Fruit fly (Drosophila melanogaster) whole organism, embryonic: Measurements from ENCODE around the gene Cad89D.

Experiments used
- Atf-2 ChIP-seq: fragments of 200-800 bp; sonication (Bioruptor generic); optimal IDR thresholded peaks from 2 replicates; lab custom pipeline; 2016; ENCODE audit warnings: missing biosample characterization, missing genetic modification characterization
- CG10979 ChIP-seq: fragments of 200-800 bp; sonication (Bioruptor generic); optimal IDR thresholded peaks from 2 replicates; lab custom pipeline; 2018; ENCODE audit warnings: missing biosample characterization, mild to moderate bottlenecking, missing genetic modification characterization, moderate library complexity
- CG14014 ChIP-seq: fragments of 200-800 bp; sonication (Bioruptor generic); IDR thresholded peaks from 2 replicates; pipeline ENCODE4 v1.3.6; 2022; ENCODE audit warnings: missing biosample characterization, missing genetic modification characterization
- CG14965 ChIP-seq: fragments of 200-800 bp; sonication (Bioruptor generic); optimal IDR thresholded peaks from 2 replicates; lab custom pipeline; 2016; ENCODE audit warnings: missing biosample characterization, missing genetic modification characterization, borderline replicate concordance
- CG17361 ChIP-seq: fragments of 200-800 bp; sonication (Bioruptor generic); IDR thresholded peaks from 3 replicates; pipeline ENCODE4 v1.3.6; 2022; ENCODE audit warnings: missing biosample characterization, missing genetic modification characterization
- CG17568 ChIP-seq: fragments of 200-800 bp; sonication (Bioruptor generic); optimal IDR thresholded peaks from 2 replicates; lab custom pipeline; 2018; ENCODE audit warnings: missing biosample characterization, mild to moderate bottlenecking, missing genetic modification characterization, moderate library complexity
- CG1832 ChIP-seq: fragments of 200-800 bp; sonication (Bioruptor generic); optimal IDR thresholded peaks from 2 replicates; lab custom pipeline; 2017; ENCODE audit warnings: missing biosample characterization, mild to moderate bottlenecking, missing genetic modification characterization, inconsistent platforms
- CG2199 ChIP-seq: fragments of 200-800 bp; sonication (Bioruptor generic); IDR thresholded peaks from 3 replicates; pipeline ENCODE4 v1.3.6; 2022; ENCODE audit warnings: missing biosample characterization, missing genetic modification characterization
- CG2712 ChIP-seq: fragments of 200-800 bp; optimal IDR thresholded peaks from 3 replicates; lab custom pipeline; 2019; ENCODE audit warnings: missing biosample characterization, mild to moderate bottlenecking, missing genetic modification characterization, moderate library complexity
- CG2889 ChIP-seq: fragments of 200-800 bp; sonication (Bioruptor generic); IDR thresholded peaks from 3 replicates; pipeline ENCODE4 v1.3.6; 2022; ENCODE audit warnings: missing biosample characterization, missing genetic modification characterization
- CG32767 ChIP-seq: fragments of 200-800 bp; sonication (Bioruptor generic); IDR thresholded peaks from 2 replicates; pipeline ENCODE4 v1.3.6; 2022; ENCODE audit warnings: missing biosample characterization, missing genetic modification characterization
- CG4707 ChIP-seq: fragments of 200-800 bp; sonication (Bioruptor generic); optimal IDR thresholded peaks from 2 replicates; lab custom pipeline; 2018; ENCODE audit warnings: missing biosample characterization, mild to moderate bottlenecking, missing genetic modification characterization, moderate library complexity
- CG6765 ChIP-seq: fragments of 200-800 bp; sonication (Bioruptor generic); optimal IDR thresholded peaks from 3 replicates; lab custom pipeline; 2017; ENCODE audit warnings: missing biosample characterization, mild to moderate bottlenecking, missing genetic modification characterization
- CG6791 ChIP-seq: fragments of 200-800 bp; sonication (Bioruptor generic); IDR thresholded peaks from 3 replicates; pipeline ENCODE4 v1.3.6; 2022; ENCODE audit warnings: missing biosample characterization, missing genetic modification characterization; ENCODE audit not compliant: partially characterized antibody
- CG7556 ChIP-seq: fragments of 200-800 bp; sonication (Bioruptor generic); optimal IDR thresholded peaks from 2 replicates; lab custom pipeline; 2017; ENCODE audit warnings: missing biosample characterization, mild to moderate bottlenecking, missing genetic modification characterization
- CG7963 ChIP-seq: fragments of 200-800 bp; sonication (Bioruptor generic); IDR thresholded peaks from 3 replicates; pipeline ENCODE4 v1.3.6; 2022; ENCODE audit warnings: missing biosample characterization, missing genetic modification characterization; ENCODE audit not compliant: partially characterized antibody
- CG8388 ChIP-seq: fragments of 200-800 bp; sonication (Bioruptor generic); optimal IDR thresholded peaks from 2 replicates; lab custom pipeline; 2019; ENCODE audit warnings: missing biosample characterization, mild to moderate bottlenecking, missing genetic modification characterization, moderate library complexity
- CG9215 ChIP-seq: fragments of 200-800 bp; sonication (Bioruptor generic); IDR thresholded peaks from 2 replicates; pipeline ENCODE4 v1.3.6; 2022; ENCODE audit warnings: missing biosample characterization, missing genetic modification characterization
- Camta ChIP-seq: fragments of 200-800 bp; sonication (Bioruptor generic); optimal IDR thresholded peaks from 2 replicates; lab custom pipeline; 2016; ENCODE audit warnings: missing biosample characterization, missing genetic modification characterization
- Dll ChIP-seq: fragments of 200-800 bp; sonication (Bioruptor generic); IDR thresholded peaks from 4 replicates; pipeline ENCODE4 v1.3.6; 2022; ENCODE audit warnings: missing biosample characterization, missing genetic modification characterization; ENCODE audit not compliant: partially characterized antibody
- Dp ChIP-seq: fragments of 200-800 bp; sonication (Bioruptor generic); optimal IDR thresholded peaks from 2 replicates; lab custom pipeline; 2018; ENCODE audit warnings: missing biosample characterization, mild to moderate bottlenecking, missing genetic modification characterization, moderate library complexity
- Gsc ChIP-seq: fragments of 200-800 bp; sonication (Bioruptor generic); IDR thresholded peaks from 2 replicates; pipeline ENCODE4 v1.3.6; 2022; ENCODE audit warnings: missing biosample characterization, missing genetic modification characterization
- Hsf ChIP-seq: fragments of 200-800 bp; sonication (Bioruptor generic); optimal IDR thresholded peaks from 3 replicates; lab custom pipeline; 2016; ENCODE audit warnings: missing biosample characterization, missing genetic modification characterization
- MESR4 ChIP-seq: fragments of 200-800 bp; sonication (Bioruptor generic); optimal IDR thresholded peaks from 2 replicates; lab custom pipeline; 2018; ENCODE audit warnings: missing biosample characterization, mild to moderate bottlenecking, missing genetic modification characterization, moderate library complexity
- Mad ChIP-seq: fragments of 200-800 bp; sonication (Bioruptor generic); optimal IDR thresholded peaks from 2 replicates; lab custom pipeline; 2016; ENCODE audit warnings: missing biosample characterization, missing genetic modification characterization
- Myb ChIP-seq: fragments of 200-800 bp; sonication (Bioruptor generic); optimal IDR thresholded peaks from 2 replicates; lab custom pipeline; 2016; ENCODE audit warnings: missing biosample characterization, missing genetic modification characterization
- Nf-YB ChIP-seq: fragments of 200-800 bp; sonication (Bioruptor generic); optimal IDR thresholded peaks from 3 replicates; lab custom pipeline; 2019; ENCODE audit warnings: missing biosample characterization, mild to moderate bottlenecking, missing genetic modification characterization, moderate library complexity
- Pdp1 ChIP-seq, 2 experiments: fragments of 200-800 bp; sonication (Bioruptor generic); optimal IDR thresholded peaks; 3 replicates each; lab custom pipeline; 2016; ENCODE audit warnings: missing biosample characterization in 2 of 2, missing genetic modification characterization in 2 of 2, mild to moderate bottlenecking in 1 of 2, moderate library complexity in 1 of 2
- Rx ChIP-seq: fragments of 200-800 bp; sonication (Bioruptor generic); IDR thresholded peaks from 2 replicates; pipeline ENCODE4 v1.3.6; 2022; ENCODE audit warnings: missing biosample characterization, missing genetic modification characterization
- Scr ChIP-seq: fragments of 200-800 bp; sonication (Bioruptor generic); IDR thresholded peaks from 2 replicates; pipeline ENCODE4 v1.3.6; 2022; ENCODE audit warnings: missing biosample characterization, missing genetic modification characterization; ENCODE audit not compliant: partially characterized antibody
- Six4 ChIP-seq: fragments of 200-800 bp; sonication (Bioruptor generic); optimal IDR thresholded peaks from 2 replicates; lab custom pipeline; 2016; ENCODE audit warnings: missing biosample characterization, missing genetic modification characterization
- bigmax ChIP-seq: fragments of 200-800 bp; sonication (Bioruptor generic); optimal IDR thresholded peaks from 2 replicates; lab custom pipeline; 2018; ENCODE audit warnings: missing biosample characterization, mild to moderate bottlenecking, missing genetic modification characterization
- bsh ChIP-seq, 2 experiments: fragments of 200-800 bp; sonication (Bioruptor generic); optimal IDR thresholded peaks; 2 replicates each; lab custom pipeline; 2017 to 2018; ENCODE audit warnings: mild to moderate bottlenecking in 2 of 2, missing biosample characterization in 2 of 2, missing genetic modification characterization in 2 of 2, moderate library complexity in 1 of 2
- dan ChIP-seq: fragments of 200-800 bp; sonication (Bioruptor generic); IDR thresholded peaks from 2 replicates; pipeline ENCODE4 v1.3.6; 2022; ENCODE audit warnings: missing biosample characterization, missing genetic modification characterization
- grau ChIP-seq: fragments of 200-800 bp; optimal IDR thresholded peaks from 3 replicates; lab custom pipeline; 2019; ENCODE audit warnings: missing biosample characterization, mild to moderate bottlenecking, missing genetic modification characterization, moderate library complexity
- kah ChIP-seq: fragments of 200-800 bp; sonication (Bioruptor generic); optimal IDR thresholded peaks from 2 replicates; lab custom pipeline; 2018; ENCODE audit warnings: missing biosample characterization, mild to moderate bottlenecking, missing genetic modification characterization
- kni ChIP-seq: fragments of 200-800 bp; sonication (Bioruptor generic); optimal IDR thresholded peaks from 3 replicates; lab custom pipeline; 2017; ENCODE audit warnings: mild to moderate bottlenecking, missing biosample characterization, missing genetic modification reagents, missing genetic modification characterization
- lmd ChIP-seq: fragments of 200-800 bp; sonication (Bioruptor generic); IDR thresholded peaks from 2 replicates; pipeline ENCODE4 v1.3.6; 2022; ENCODE audit warnings: missing biosample characterization, missing genetic modification characterization
- peb ChIP-seq: fragments of 200-800 bp; sonication (Bioruptor generic); IDR thresholded peaks from 2 replicates; pipeline ENCODE4 v1.3.6; 2022; ENCODE audit warnings: missing biosample characterization, missing genetic modification characterization
- phol ChIP-seq: fragments of 200-800 bp; sonication (Bioruptor generic); optimal IDR thresholded peaks from 3 replicates; lab custom pipeline; 2018; ENCODE audit warnings: missing biosample characterization, mild to moderate bottlenecking, missing genetic modification characterization, moderate library complexity
- pnt ChIP-seq: fragments of 200-800 bp; sonication (Bioruptor generic); optimal IDR thresholded peaks from 3 replicates; lab custom pipeline; 2016; ENCODE audit warnings: missing biosample characterization, missing genetic modification characterization
- sim ChIP-seq: fragments of 200-800 bp; sonication (Bioruptor generic); IDR thresholded peaks from 2 replicates; pipeline ENCODE4 v1.3.6; 2022; ENCODE audit warnings: missing biosample characterization, missing genetic modification characterization
- so ChIP-seq: fragments of 200-800 bp; sonication (Bioruptor generic); IDR thresholded peaks from 3 replicates; pipeline ENCODE4 v1.3.6; 2022; ENCODE audit warnings: missing biosample characterization, missing genetic modification characterization
- tna ChIP-seq: fragments of 200-800 bp; sonication (Bioruptor generic); IDR thresholded peaks from 2 replicates; pipeline ENCODE4 v1.3.6; 2022; ENCODE audit warnings: missing biosample characterization, missing genetic modification characterization; ENCODE audit not compliant: partially characterized antibody
- trh ChIP-seq: fragments of 200-800 bp; sonication (Bioruptor generic); optimal IDR thresholded peaks from 2 replicates; lab custom pipeline; 2016; ENCODE audit warnings: missing biosample characterization, missing genetic modification characterization
- zen ChIP-seq: fragments of 200-800 bp; sonication (Bioruptor generic); optimal IDR thresholded peaks from 3 replicates; lab custom pipeline; 2018; ENCODE audit warnings: missing biosample characterization, mild to moderate bottlenecking, missing genetic modification characterization, moderate library complexity
- zen2 ChIP-seq: fragments of 200-800 bp; sonication (Bioruptor generic); IDR thresholded peaks from 3 replicates; pipeline ENCODE4 v1.3.6; 2022; ENCODE audit warnings: missing biosample characterization, missing genetic modification characterization; ENCODE audit not compliant: partially characterized antibody
- zfh1 ChIP-seq: fragments of 200-800 bp; sonication (Bioruptor generic); IDR thresholded peaks from 3 replicates; pipeline ENCODE4 v1.3.6; 2022; ENCODE audit warnings: missing biosample characterization, missing genetic modification characterization

Gene Cad89D

dm6 chr3R:16449187-16449973 is 45.8 kb downstream of the Cad89D start (continued):
- peak; percentile 89 for TF ChIP-seq CG14014
- peak; percentile 90 for TF ChIP-seq CG4707 (GFP tag; lab: Kevin White, UChicago)
- peak; percentile 96 for TF ChIP-seq phol (tag; lab: Kevin White, UChicago)
- TF ChIP-seq kah (GFP tag; lab: Kevin White, UChicago): peak; percentile 90
- TF ChIP-seq sim (GFP tag; lab: Robert Waterston, UW): peak; percentile 94
- 0 out of 2 replicates have a peak, but pooled peaks have one; percentile 15 for TF ChIP-seq Scr
- peak; percentile 9 for TF ChIP-seq bigmax (GFP tag; lab: Kevin White, UChicago)
- TF ChIP-seq Mad (GFP tag; lab: Kevin White, UChicago): peak; percentile 91
- TF ChIP-seq so (GFP tag; lab: Robert Waterston, UW): peak; percentile 85
- TF ChIP-seq CG14965 (GFP tag; lab: Kevin White, UChicago): peak; percentile 73
- TF ChIP-seq Camta: peak; percentile 88
- TF ChIP-seq CG7963 (GFP tag; lab: Robert Waterston, UW): peak; percentile 67
- TF ChIP-seq CG17361: peak; percentile 97
- TF ChIP-seq tna (GFP tag; lab: Robert Waterston, UW): no peak
- TF ChIP-seq zfh1 (GFP tag; lab: Robert Waterston, UW): peak; percentile 99
- peak; percentile 91 for TF ChIP-seq CG8388 (GFP tag; lab: Kevin White, UChicago)
- peak; percentile 95 to 99 for TF ChIP-seq bsh (GFP tag; optimal IDR thresholded peaks at IDR 0.05; lab: Kevin White, UChicago)
- peak; percentile 84 for TF ChIP-seq trh (GFP tag; lab: Kevin White, UChicago)
- peak; percentile 91 to 95 for TF ChIP-seq Pdp1 (GFP tag; optimal IDR thresholded peaks at IDR 0.05; lab: Kevin White, UChicago)
- peak; percentile 68 for TF ChIP-seq Nf-YB
- TF ChIP-seq peb (GFP tag; lab: Robert Waterston, UW): peak; percentile 96
- no peak for TF ChIP-seq Dp
- TF ChIP-seq CG9215: peak; percentile 87
- no peak for TF ChIP-seq CG6765 (GFP tag; lab: Kevin White, UChicago)
- peak; percentile 96 for TF ChIP-seq dan (GFP tag; lab: Robert Waterston, UW)
- peak; percentile 96 for TF ChIP-seq pnt (GFP tag; lab: Kevin White, UChicago)
- TF ChIP-seq CG32767 (GFP tag; lab: Robert Waterston, UW): peak; percentile 88
- 0 out of 3 replicates have a peak, but pooled peaks have one; percentile 34 for TF ChIP-seq zen2 (GFP tag; lab: Robert Waterston, UW)
- TF ChIP-seq Six4 (GFP tag; lab: Kevin White, UChicago): peak; percentile 93
- peak; percentile 72 for TF ChIP-seq CG17568 (GFP tag; lab: Kevin White, UChicago)
- peak; percentile 75 for TF ChIP-seq CG6791 (GFP tag; lab: Robert Waterston, UW)
- TF ChIP-seq CG2889: peak; percentile 87
- peak; percentile 97; the same call in 1 of the 2 replicates for TF ChIP-seq Gsc (GFP tag; lab: Robert Waterston, UW)
- TF ChIP-seq lmd (GFP tag; lab: Robert Waterston, UW): peak; percentile 96
- TF ChIP-seq CG10979 (tag; lab: Kevin White, UChicago): peak; percentile 97
- TF ChIP-seq CG2712: peak; percentile 96
- peak; percentile 92 for TF ChIP-seq CG7556 (GFP tag; lab: Kevin White, UChicago)
- TF ChIP-seq Dll (GFP tag; lab: Robert Waterston, UW): 0 out of 4 replicates have a peak, but pooled peaks have one; percentile 24
- TF ChIP-seq CG2199 (GFP tag; lab: Robert Waterston, UW): peak; percentile 98
- peak; percentile 92 for TF ChIP-seq Hsf
- peak; percentile 92 for TF ChIP-seq grau (tag; lab: Kevin White, UChicago)
- peak; percentile 60 for TF ChIP-seq CG1832 (GFP tag; lab: Kevin White, UChicago)
- peak; percentile 93 for TF ChIP-seq zen (tag; lab: Kevin White, UChicago)
- TF ChIP-seq kni: peak; percentile 93
- peak; percentile 95 for TF ChIP-seq Rx (GFP tag; lab: Robert Waterston, UW)
- peak; percentile 87 for TF ChIP-seq Atf-2
- peak; percentile 19 for TF ChIP-seq MESR4 (GFP tag; lab: Kevin White, UChicago)
- peak; percentile 64 for TF ChIP-seq Myb (GFP tag; lab: Kevin White, UChicago)
